Fruit fly (Drosophila melanogaster): ENCODE data around the gene LanA.
A peak's percentile ranks its signal among the peaks of the same experiment; 100 is the strongest.

LanA gene

dm6 chr3L:6262644-6263404, 45.0 kb upstream of the LanA start, which contains the start of gene Ldh (continued):
- peak; percentile 47 for TF ChIP-seq CG1792 (GFP tag; optimal IDR thresholded peaks at IDR 0.05)
- peak; percentile 57 to 65 for TF ChIP-seq Trl (optimal IDR thresholded peaks at IDR 0.05)
- TF ChIP-seq Trl (GFP tag; optimal IDR thresholded peaks at IDR 0.05): peak; percentile 68
- peak; percentile 48 for TF ChIP-seq Side (GFP tag; optimal IDR thresholded peaks at IDR 0.05)
- TF ChIP-seq CG4820 (GFP tag; optimal IDR thresholded peaks at IDR 0.05): peak; percentile 92
- peak; percentile 67; the same call in 1 of the 2 replicates for TF ChIP-seq CG17612 (GFP tag; IDR thresholded peaks at IDR 0.05)
- TF ChIP-seq bab2 (GFP tag; optimal IDR thresholded peaks at IDR 0.05): peak; percentile 90
- TF ChIP-seq Kr (GFP tag; optimal IDR thresholded peaks at IDR 0.05): peak; percentile 79
- TF ChIP-seq CG2116 (GFP tag; optimal IDR thresholded peaks at IDR 0.05): peak; percentile 81
- peak; percentile 98 for TF ChIP-seq gem (tag; optimal IDR thresholded peaks at IDR 0.05)
- no peak for TF ChIP-seq lov (optimal IDR thresholded peaks at IDR 0.05)
- TF ChIP-seq lov (GFP tag; IDR thresholded peaks at IDR 0.05): peak; percentile 84
- no peak for TF ChIP-seq Opbp (GFP tag; IDR thresholded peaks at IDR 0.05; ENCODE audit: partially characterized antibody)
- peak; percentile 92 for TF ChIP-seq Med (GFP tag)
- peak; percentile 87 for TF ChIP-seq CG10959 (GFP tag; IDR thresholded peaks at IDR 0.05)
- TF ChIP-seq vfl (GFP tag; optimal IDR thresholded peaks at IDR 0.05): peak; percentile 74
- TF ChIP-seq Mad (GFP tag; optimal IDR thresholded peaks at IDR 0.05): peak; percentile 86
- TF ChIP-seq gro (GFP tag; optimal IDR thresholded peaks at IDR 0.05): peak; percentile 15
- no peak for TF ChIP-seq aop (GFP tag; IDR thresholded peaks at IDR 0.05)
- TF ChIP-seq run (tag; optimal IDR thresholded peaks at IDR 0.05): peak; percentile 93
- peak; percentile 89 for TF ChIP-seq CG8281 (tag; optimal IDR thresholded peaks at IDR 0.05)
- TF ChIP-seq CG16813 (GFP tag; IDR thresholded peaks at IDR 0.05; ENCODE audit: partially characterized antibody): no peak
- TF ChIP-seq amos (GFP tag; IDR thresholded peaks at IDR 0.05; ENCODE audit: partially characterized antibody): no peak
- TF ChIP-seq ERR (GFP tag; optimal IDR thresholded peaks at IDR 0.05): peak; percentile 96
- TF ChIP-seq ara (GFP tag; IDR thresholded peaks at IDR 0.05): peak; percentile 92
- TF ChIP-seq lmd (GFP tag; IDR thresholded peaks at IDR 0.05): peak; percentile 95
- TF ChIP-seq Oaz (GFP tag; IDR thresholded peaks at IDR 0.05): peak; percentile 81
- TF ChIP-seq scrt (GFP tag; optimal IDR thresholded peaks at IDR 0.05): peak; percentile 92
- TF ChIP-seq CoRest (tag; optimal IDR thresholded peaks at IDR 0.05): peak; percentile 98
- 0 out of 2 replicates have a peak, but pooled peaks have one; percentile 19 for TF ChIP-seq Dip2 (GFP tag; IDR thresholded peaks at IDR 0.05)
- peak; percentile 82 for TF ChIP-seq CG34376 (GFP tag; optimal IDR thresholded peaks at IDR 0.05)
- TF ChIP-seq CG18011 (GFP tag; optimal IDR thresholded peaks at IDR 0.05): peak; percentile 78
- peak; percentile 65 for TF ChIP-seq MTF-1 (GFP tag; optimal IDR thresholded peaks at IDR 0.05; ENCODE audit: borderline replicate concordance)
- peak; percentile 87 for TF ChIP-seq ranshi (GFP tag; IDR thresholded peaks at IDR 0.05)
- TF ChIP-seq CG16863 (GFP tag; optimal IDR thresholded peaks at IDR 0.05): peak; percentile 80
- TF ChIP-seq jing (GFP tag; optimal IDR thresholded peaks at IDR 0.05): peak; percentile 83
- TF ChIP-seq hkb (optimal IDR thresholded peaks at IDR 0.05): no peak
- peak; percentile 94 for TF ChIP-seq hkb (GFP tag; IDR thresholded peaks at IDR 0.05)
- peak; percentile 89 for TF ChIP-seq wor (GFP tag; IDR thresholded peaks at IDR 0.05)
- peak; percentile 85 for TF ChIP-seq zfh1 (GFP tag; IDR thresholded peaks at IDR 0.05)
- peak; percentile 56 for TF ChIP-seq repo (GFP tag; optimal IDR thresholded peaks at IDR 0.05)
- TF ChIP-seq dmrt11E (tag; optimal IDR thresholded peaks at IDR 0.05): peak; percentile 98
- no peak for TF ChIP-seq HLHmδ (GFP tag; optimal IDR thresholded peaks at IDR 0.05)
- TF ChIP-seq Lim3 (GFP tag; IDR thresholded peaks at IDR 0.05): peak; percentile 36; the same call in 1 of the 2 replicates
- TF ChIP-seq C15 (GFP tag; IDR thresholded peaks at IDR 0.05): peak; percentile 81; the same call in 2 of the 3 replicates
- TF ChIP-seq CG9797 (GFP tag; optimal IDR thresholded peaks at IDR 0.05): peak; percentile 35
- TF ChIP-seq D19A (tag; optimal IDR thresholded peaks at IDR 0.05): peak; percentile 93
- peak in 1 of 2 experiments; percentile 83 for TF ChIP-seq tll (GFP tag; optimal IDR thresholded peaks at IDR 0.05)
- TF ChIP-seq Pdp1 (GFP tag; optimal IDR thresholded peaks at IDR 0.05): peak; percentile 81
- TF ChIP-seq psq (GFP tag; optimal IDR thresholded peaks at IDR 0.05): peak; percentile 79
